Worm (Caenorhabditis elegans) whole organism, young adult: ENCODE data around the gene K12H4.6.

Source experiments
- C17E4.6 ChIP-seq: fragments of 200-800 bp; sonication (Bioruptor generic); IDR thresholded peaks from 2 replicates; pipeline ENCODE4 v1.3.6; 2022; ENCODE audit warnings: missing genetic modification reagents, missing genetic modification characterization, missing compliant biosample characterization
- F23B12.7 ChIP-seq: sonication (generic microtip); optimal IDR thresholded peaks from 2 replicates; lab custom pipeline; 2017; ENCODE audit warnings: missing genetic modification characterization, mild to moderate bottlenecking, missing compliant biosample characterization, antibody characterized with exemption, moderate library complexity; ENCODE audit not compliant: insufficient read depth
- F33H1.4 ChIP-seq: fragments of 200-800 bp; sonication (Bioruptor generic); IDR thresholded peaks from 2 replicates; pipeline ENCODE4 v1.3.6; 2022; ENCODE audit warnings: missing genetic modification reagents, missing genetic modification characterization, missing compliant biosample characterization
- F39B2.1 ChIP-seq: fragments of 200-800 bp; sonication (Bioruptor generic); IDR thresholded peaks from 2 replicates; pipeline ENCODE4 v1.3.6; 2022; ENCODE audit warnings: missing genetic modification reagents, missing genetic modification characterization, missing compliant biosample characterization
- F52B5.7 ChIP-seq: sonication (generic microtip); optimal IDR thresholded peaks from 2 replicates; lab custom pipeline; 2016; ENCODE audit warnings: mild to moderate bottlenecking, missing genetic modification characterization, missing compliant biosample characterization
- F57A8.1 ChIP-seq: fragments of 200-800 bp; sonication (Bioruptor generic); optimal IDR thresholded peaks from 2 replicates; lab custom pipeline; 2018; ENCODE audit warnings: mild to moderate bottlenecking, missing genetic modification characterization, moderate library complexity, missing compliant biosample characterization
- F57C9.4 ChIP-seq: sonication (generic microtip); optimal IDR thresholded peaks from 2 replicates; lab custom pipeline; 2017; ENCODE audit warnings: mild to moderate bottlenecking, missing genetic modification characterization, missing compliant biosample characterization
- K11D2.4 ChIP-seq: fragments of 200-800 bp; sonication (Bioruptor generic); IDR thresholded peaks from 2 replicates; pipeline ENCODE4 v1.3.6; 2022; ENCODE audit warnings: missing genetic modification reagents, missing genetic modification characterization, missing compliant biosample characterization
- T07F8.4 ChIP-seq: sonication (generic microtip); optimal IDR thresholded peaks from 2 replicates; lab custom pipeline; 2016; ENCODE audit warnings: mild to moderate bottlenecking, missing genetic modification characterization, moderate library complexity, missing compliant biosample characterization
- Y53F4B.3 ChIP-seq: fragments of 200-800 bp; sonication (Bioruptor generic); IDR thresholded peaks from 2 replicates; pipeline ENCODE4 v1.3.6; 2022; ENCODE audit warnings: missing genetic modification reagents, missing genetic modification characterization, missing compliant biosample characterization
- Y67H2A.10 ChIP-seq: fragments of 200-800 bp; sonication (Bioruptor generic); conservative IDR thresholded peaks from 2 replicates; pipeline ENCODE4 v1.3.6; 2022; ENCODE audit warnings: missing genetic modification reagents, missing genetic modification characterization, missing compliant biosample characterization
- akir-1 ChIP-seq: fragments of 200-800 bp; sonication (Bioruptor generic); optimal IDR thresholded peaks from 2 replicates; lab custom pipeline; 2018; ENCODE audit warnings: mild to moderate bottlenecking, missing genetic modification characterization, moderate library complexity, missing compliant biosample characterization
- ama-1 ChIP-seq, 3 experiments: fragments of 150-350 bp in 1 of 3; sonication (generic microtip) in 2 of 3; optimal IDR thresholded peaks; 2 replicates each; lab custom pipeline; 2014 to 2018; ENCODE audit warnings: missing biosample characterization in 2 of 3, missing genetic modification characterization in 2 of 3, missing genetic modification reagents in 2 of 3
- atf-7 ChIP-seq: sonication (generic microtip); optimal IDR thresholded peaks from 2 replicates; lab custom pipeline; 2017; ENCODE audit warnings: mild to moderate bottlenecking, missing genetic modification characterization, missing compliant biosample characterization
- attf-3 ChIP-seq: fragments of 200-800 bp; sonication (Bioruptor generic); conservative IDR thresholded peaks from 2 replicates; pipeline ENCODE4 v1.3.6; 2022; ENCODE audit warnings: missing genetic modification reagents, missing genetic modification characterization, missing compliant biosample characterization
- attf-5 ChIP-seq: fragments of 200-800 bp; sonication (Bioruptor generic); optimal IDR thresholded peaks from 2 replicates; lab custom pipeline; 2018; ENCODE audit warnings: mild to moderate bottlenecking, missing genetic modification characterization, missing compliant biosample characterization
- attf-6 ChIP-seq: fragments of 200-800 bp; sonication (Bioruptor generic); IDR thresholded peaks from 2 replicates; pipeline ENCODE4 v1.3.6; 2022; ENCODE audit warnings: missing genetic modification reagents, missing genetic modification characterization, missing compliant biosample characterization
- ceh-100 ChIP-seq: fragments of 200-800 bp; sonication (Bioruptor generic); IDR thresholded peaks from 2 replicates; pipeline ENCODE4 v1.3.6; 2022; ENCODE audit warnings: missing genetic modification reagents, missing genetic modification characterization, missing compliant biosample characterization
- ceh-79 ChIP-seq: sonication (generic microtip); optimal IDR thresholded peaks from 2 replicates; lab custom pipeline; 2017; ENCODE audit warnings: mild to moderate bottlenecking, missing genetic modification characterization, missing compliant biosample characterization
- chd-7 ChIP-seq: sonication (generic microtip); optimal IDR thresholded peaks from 2 replicates; lab custom pipeline; 2016; ENCODE audit warnings: mild to moderate bottlenecking, missing genetic modification characterization, moderate library complexity, missing compliant biosample characterization
- egl-18 ChIP-seq: fragments of 200-800 bp; sonication (Bioruptor generic); IDR thresholded peaks from 2 replicates; pipeline ENCODE4 v1.3.6; 2022; ENCODE audit warnings: missing genetic modification reagents, missing genetic modification characterization, missing compliant biosample characterization
- egl-44 ChIP-seq: fragments of 200-800 bp; sonication (Bioruptor generic); IDR thresholded peaks from 2 replicates; pipeline ENCODE4 v1.3.6; 2022; ENCODE audit warnings: missing genetic modification reagents, missing genetic modification characterization, missing compliant biosample characterization
- egrh-3 ChIP-seq: fragments of 200-800 bp; sonication (Bioruptor generic); IDR thresholded peaks from 2 replicates; pipeline ENCODE4 v1.3.6; 2022; ENCODE audit warnings: missing genetic modification reagents, missing genetic modification characterization, missing compliant biosample characterization
- gei-17 ChIP-seq: fragments of 200-800 bp; sonication (Bioruptor generic); optimal IDR thresholded peaks from 2 replicates; lab custom pipeline; 2018; ENCODE audit warnings: mild to moderate bottlenecking, missing genetic modification characterization, missing compliant biosample characterization
- let-526 ChIP-seq: fragments of 200-800 bp; sonication (Bioruptor generic); IDR thresholded peaks from 2 replicates; pipeline ENCODE4 v1.3.6; 2022; ENCODE audit warnings: missing genetic modification reagents, missing genetic modification characterization, missing compliant biosample characterization
- lin-26 ChIP-seq: fragments of 200-800 bp; sonication (Bioruptor generic); IDR thresholded peaks from 2 replicates; pipeline ENCODE4 v1.3.6; 2022; ENCODE audit warnings: missing genetic modification reagents, missing genetic modification characterization, missing compliant biosample characterization
- lsl-1 ChIP-seq: fragments of 200-800 bp; sonication (Bioruptor generic); optimal IDR thresholded peaks from 2 replicates; lab custom pipeline; 2018; ENCODE audit warnings: mild to moderate bottlenecking, missing genetic modification characterization, moderate library complexity, missing compliant biosample characterization
- madf-6 ChIP-seq: fragments of 200-800 bp; sonication (Bioruptor generic); IDR thresholded peaks from 2 replicates; pipeline ENCODE4 v1.3.6; 2022; ENCODE audit warnings: missing genetic modification reagents, missing genetic modification characterization, missing compliant biosample characterization
- mel-28 ChIP-seq: sonication (generic microtip); optimal IDR thresholded peaks from 2 replicates; lab custom pipeline; 2016; ENCODE audit warnings: borderline replicate concordance, mild to moderate bottlenecking, missing genetic modification characterization, missing compliant biosample characterization
- nfya-1 ChIP-seq: sonication (generic microtip); optimal IDR thresholded peaks from 2 replicates; lab custom pipeline; 2017; ENCODE audit warnings: antibody characterized with exemption, missing compliant biosample characterization, missing genetic modification characterization, borderline replicate concordance; ENCODE audit not compliant: insufficient read depth
- nhr-80 ChIP-seq: sonication (generic microtip); optimal IDR thresholded peaks from 2 replicates; lab custom pipeline; 2016; ENCODE audit warnings: missing genetic modification characterization, missing compliant biosample characterization
- nhr-90 ChIP-seq: sonication (generic microtip); optimal IDR thresholded peaks from 2 replicates; lab custom pipeline; 2016; ENCODE audit warnings: missing genotype, mild to moderate bottlenecking, missing genetic modification characterization, missing compliant biosample characterization
- pbrm-1 ChIP-seq: fragments of 200-800 bp; sonication (Bioruptor generic); IDR thresholded peaks from 2 replicates; pipeline ENCODE4 v1.3.6; 2022; ENCODE audit warnings: missing genetic modification reagents, missing genetic modification characterization, missing compliant biosample characterization
- pha-4 ChIP-seq: fragments of 150-350 bp; sonication (generic microtip); optimal IDR thresholded peaks from 2 replicates; lab custom pipeline; 2014; ENCODE audit warnings: missing biosample characterization, missing genetic modification reagents, missing genetic modification characterization
- rcor-1 ChIP-seq: fragments of 200-800 bp; sonication (Bioruptor generic); IDR thresholded peaks from 2 replicates; pipeline ENCODE4 v1.3.6; 2022; ENCODE audit warnings: missing genetic modification reagents, missing genetic modification characterization, missing compliant biosample characterization
- repo-1 ChIP-seq: sonication (generic microtip); optimal IDR thresholded peaks from 2 replicates; lab custom pipeline; 2017; ENCODE audit warnings: mild to moderate bottlenecking, missing genetic modification characterization, missing compliant biosample characterization
- sea-2 ChIP-seq: fragments of 200-800 bp; sonication (Bioruptor generic); IDR thresholded peaks from 2 replicates; pipeline ENCODE4 v1.3.6; 2022; ENCODE audit warnings: missing genetic modification characterization, missing compliant biosample characterization
- snpc-1.1 ChIP-seq: sonication (generic microtip); optimal IDR thresholded peaks from 2 replicates; lab custom pipeline; 2017; ENCODE audit warnings: missing genetic modification characterization, mild to moderate bottlenecking, missing compliant biosample characterization, antibody characterized with exemption, moderate library complexity, missing genotype, missing genetic modification reagents; ENCODE audit not compliant: insufficient read depth
- snpc-3.4 ChIP-seq: sonication (generic microtip); optimal IDR thresholded peaks from 2 replicates; lab custom pipeline; 2017; ENCODE audit warnings: missing genetic modification characterization, mild to moderate bottlenecking, missing compliant biosample characterization, antibody characterized with exemption, moderate library complexity, missing genotype, missing genetic modification reagents
- tlf-1 ChIP-seq: fragments of 200-800 bp; sonication (Bioruptor generic); optimal IDR thresholded peaks from 2 replicates; lab custom pipeline; 2018; ENCODE audit warnings: mild to moderate bottlenecking, missing genetic modification characterization, missing compliant biosample characterization
- unc-130 ChIP-seq: sonication (generic microtip); optimal IDR thresholded peaks from 2 replicates; lab custom pipeline; 2016; ENCODE audit warnings: missing genetic modification reagents, missing genetic modification characterization, missing compliant biosample characterization
- unc-62 ChIP-seq: fragments of 150-350 bp; optimal IDR thresholded peaks from 2 replicates; lab custom pipeline; 2014; ENCODE audit warnings: missing biosample characterization, missing genetic modification reagents, missing genetic modification characterization
- zfh-2 ChIP-seq: fragments of 200-800 bp; sonication (Bioruptor generic); conservative IDR thresholded peaks from 2 replicates; pipeline ENCODE4 v1.3.6; 2022; ENCODE audit warnings: missing genetic modification reagents, missing genetic modification characterization, missing compliant biosample characterization
- zim-3 ChIP-seq: sonication (generic microtip); optimal IDR thresholded peaks from 2 replicates; lab custom pipeline; 2017; ENCODE audit warnings: mild to moderate bottlenecking, missing genetic modification characterization, moderate library complexity, missing compliant biosample characterization
- ztf-22 ChIP-seq: fragments of 200-800 bp; sonication (Bioruptor generic); optimal IDR thresholded peaks from 2 replicates; lab custom pipeline; 2018; ENCODE audit warnings: mild to moderate bottlenecking, missing genetic modification characterization, moderate library complexity, missing compliant biosample characterization
- ztf-28 ChIP-seq: fragments of 200-800 bp; sonication (Bioruptor generic); IDR thresholded peaks from 2 replicates; pipeline ENCODE4 v1.3.6; 2022; ENCODE audit warnings: missing genetic modification reagents, missing genetic modification characterization, missing compliant biosample characterization
- ztf-6 ChIP-seq: fragments of 200-800 bp; sonication (Bioruptor generic); IDR thresholded peaks from 2 replicates; pipeline ENCODE4 v1.3.6; 2022; ENCODE audit warnings: missing genetic modification reagents, missing genetic modification characterization, missing compliant biosample characterization

The K12H4.6 gene

ce11 chrIII:8043784-8044183 is 1.1 kb upstream of the K12H4.6 start (continued):
- TF ChIP-seq T07F8.4 (tag; lab: Kevin White, UChicago) (peak; percentile 96), ztf-6 (peak; percentile 99), F57A8.1 (no peak), K11D2.4 (GFP tag; lab: Robert Waterston, UW) (peak; percentile 95; the same call in 1 of the 2 replicates), F39B2.1 (GFP tag; lab: Robert Waterston, UW) (no peak), attf-5 (GFP tag; lab: Kevin White, UChicago) (peak; percentile 100), rcor-1 (peak; percentile 97), mel-28 (tag; lab: Kevin White, UChicago) (peak; percentile 77), ama-1 (optimal IDR thresholded peaks at IDR 0.05; lab: Kevin White, UChicago) (no peak), ama-1 (GFP tag; optimal IDR thresholded peaks at IDR 0.05; lab: Kevin White, UChicago) (no peak), attf-3 (GFP tag; lab: Robert Waterston, UW) (peak; percentile 94), F33H1.4 (GFP tag; lab: Robert Waterston, UW) (peak; percentile 85), lsl-1 (peak; percentile 91), akir-1 (GFP tag; lab: Kevin White, UChicago) (peak; percentile 95), zfh-2 (GFP tag; lab: Robert Waterston, UW) (no peak), atf-7 (tag; lab: Kevin White, UChicago) (no peak), unc-130 (GFP tag; lab: Kevin White, UChicago) (peak; percentile 99), tlf-1 (GFP tag; lab: Kevin White, UChicago) (peak; percentile 93), ztf-28 (GFP tag; lab: Robert Waterston, UW) (peak; percentile 100), ztf-22 (GFP tag; lab: Kevin White, UChicago) (peak; percentile 93), Y53F4B.3 (GFP tag; lab: Robert Waterston, UW) (peak; percentile 96), chd-7 (tag; lab: Kevin White, UChicago) (peak; percentile 95), ceh-79 (tag; lab: Kevin White, UChicago) (peak; percentile 51), let-526 (GFP tag; lab: Robert Waterston, UW) (peak; percentile 99), ceh-100 (GFP tag; lab: Robert Waterston, UW) (peak; percentile 100), egrh-3 (GFP tag; lab: Robert Waterston, UW) (peak; percentile 90), egl-44 (GFP tag; lab: Robert Waterston, UW) (peak; percentile 93), zim-3 (tag; lab: Kevin White, UChicago) (peak; percentile 99), pbrm-1 (GFP tag; lab: Robert Waterston, UW) (peak; percentile 98), F57C9.4 (peak; percentile 47), nhr-90 (peak; percentile 96), snpc-1.1 (tag; lab: Kevin White, UChicago) (peak; percentile 78), repo-1 (tag; lab: Kevin White, UChicago) (peak; percentile 2), F52B5.7 (tag; lab: Kevin White, UChicago) (no peak), lin-26 (peak; percentile 97), C17E4.6 (GFP tag; lab: Robert Waterston, UW) (peak; percentile 96), snpc-3.4 (tag; lab: Kevin White, UChicago) (peak; percentile 91), nfya-1 (tag; lab: Kevin White, UChicago) (no peak), gei-17 (GFP tag; lab: Kevin White, UChicago) (no peak), sea-2 (no peak), nhr-80 (peak; percentile 99), pha-4 (tag; lab: Kevin White, UChicago) (peak; percentile 95), egl-18 (peak; percentile 69; the same call in 1 of the 2 replicates), madf-6 (GFP tag; lab: Robert Waterston, UW) (no peak; the same call in none of the 2 replicates), attf-6 (GFP tag; lab: Robert Waterston, UW) (peak; percentile 82), unc-62 (GFP tag; lab: Kevin White, UChicago) (peak; percentile 71), Y67H2A.10 (peak; percentile 98), F23B12.7 (tag; lab: Kevin White, UChicago) (peak; percentile 99)
